Fruit fly (Drosophila melanogaster) whole organism, embryonic: ENCODE data around the gene CG10470.

Experiments used
- Adf1 ChIP-seq: fragments of 200-800 bp; sonication (Bioruptor generic); IDR thresholded peaks from 2 replicates; pipeline ENCODE4 v1.3.6; 2022; ENCODE audit warnings: missing biosample characterization, missing genetic modification characterization
- Antp ChIP-seq: fragments of 200-800 bp; sonication (Bioruptor generic); optimal IDR thresholded peaks from 3 replicates; lab custom pipeline; 2016; ENCODE audit warnings: missing biosample characterization, missing genetic modification characterization
- Atf-2 ChIP-seq: fragments of 200-800 bp; sonication (Bioruptor generic); optimal IDR thresholded peaks from 2 replicates; lab custom pipeline; 2016; ENCODE audit warnings: missing biosample characterization, missing genetic modification characterization
- Atf6 ChIP-seq: fragments of 200-800 bp; sonication (Bioruptor generic); IDR thresholded peaks from 2 replicates; pipeline ENCODE4 v1.3.6; 2022; ENCODE audit warnings: missing biosample characterization, missing genetic modification characterization
- B-H2 ChIP-seq: fragments of 200-800 bp; sonication (Bioruptor generic); optimal IDR thresholded peaks from 2 replicates; lab custom pipeline; 2018; ENCODE audit warnings: missing biosample characterization, mild to moderate bottlenecking, missing genetic modification characterization
- CG11695 ChIP-seq: fragments of 200-800 bp; sonication (Bioruptor generic); IDR thresholded peaks from 3 replicates; pipeline ENCODE4 v1.3.6; 2022; ENCODE audit warnings: missing biosample characterization, missing genetic modification characterization
- CG12391 ChIP-seq: fragments of 200-800 bp; sonication (Bioruptor generic); optimal IDR thresholded peaks from 3 replicates; lab custom pipeline; 2018; ENCODE audit warnings: missing biosample characterization, mild to moderate bottlenecking, missing genetic modification characterization, moderate library complexity
- CG12744 ChIP-seq: fragments of 200-800 bp; sonication (Bioruptor generic); optimal IDR thresholded peaks from 2 replicates; lab custom pipeline; 2016; ENCODE audit warnings: missing biosample characterization, missing genetic modification characterization
- CG12942 ChIP-seq: fragments of 200-800 bp; sonication (Bioruptor generic); optimal IDR thresholded peaks from 3 replicates; lab custom pipeline; 2016; ENCODE audit warnings: missing biosample characterization, missing genetic modification characterization
- CG14441 ChIP-seq: fragments of 200-800 bp; sonication (Bioruptor generic); IDR thresholded peaks from 2 replicates; pipeline ENCODE4 v1.3.6; 2022; ENCODE audit warnings: missing biosample characterization, missing genetic modification characterization
- CG14965 ChIP-seq: fragments of 200-800 bp; sonication (Bioruptor generic); optimal IDR thresholded peaks from 2 replicates; lab custom pipeline; 2016; ENCODE audit warnings: missing biosample characterization, missing genetic modification characterization, borderline replicate concordance
- CG15269 ChIP-seq: fragments of 200-800 bp; sonication (Bioruptor generic); optimal IDR thresholded peaks from 2 replicates; lab custom pipeline; 2018; ENCODE audit warnings: missing biosample characterization, mild to moderate bottlenecking, missing genetic modification characterization, moderate library complexity
- CG31388 ChIP-seq: fragments of 200-800 bp; sonication (Bioruptor generic); optimal IDR thresholded peaks from 2 replicates; lab custom pipeline; 2016; ENCODE audit warnings: missing biosample characterization, missing genetic modification characterization
- CG32532 ChIP-seq: fragments of 200-800 bp; sonication (Bioruptor generic); IDR thresholded peaks from 2 replicates; pipeline ENCODE4 v1.3.6; 2022; ENCODE audit warnings: missing biosample characterization, missing genetic modification characterization
- CG34422 ChIP-seq: fragments of 200-800 bp; sonication (Bioruptor generic); IDR thresholded peaks from 3 replicates; pipeline ENCODE4 v1.3.6; 2022; ENCODE audit warnings: missing biosample characterization, missing genetic modification characterization
- CG6791 ChIP-seq: fragments of 200-800 bp; sonication (Bioruptor generic); IDR thresholded peaks from 3 replicates; pipeline ENCODE4 v1.3.6; 2022; ENCODE audit warnings: missing biosample characterization, missing genetic modification characterization; ENCODE audit not compliant: partially characterized antibody
- CG8765 ChIP-seq: fragments of 200-800 bp; sonication (Bioruptor generic); IDR thresholded peaks from 2 replicates; pipeline ENCODE4 v1.3.6; 2022; ENCODE audit warnings: missing biosample characterization, missing genetic modification characterization
- CG8944 ChIP-seq: fragments of 200-800 bp; sonication (Bioruptor generic); optimal IDR thresholded peaks from 3 replicates; lab custom pipeline; 2016; ENCODE audit warnings: missing biosample characterization, missing genetic modification characterization
- CkIIα-i1 ChIP-seq: fragments of 200-800 bp; sonication (Bioruptor generic); IDR thresholded peaks from 2 replicates; pipeline ENCODE4 v1.3.6; 2022; ENCODE audit warnings: missing biosample characterization, missing genetic modification characterization
- Deaf1 ChIP-seq: fragments of 200-800 bp; optimal IDR thresholded peaks from 3 replicates; lab custom pipeline; 2019; ENCODE audit warnings: missing biosample characterization, mild to moderate bottlenecking, missing genetic modification characterization, moderate library complexity
- Dip2 ChIP-seq: fragments of 200-800 bp; sonication (Bioruptor generic); IDR thresholded peaks from 2 replicates; pipeline ENCODE4 v1.3.6; 2022; ENCODE audit warnings: missing biosample characterization, missing genetic modification characterization
- Dref ChIP-seq: fragments of 200-800 bp; sonication (Bioruptor generic); IDR thresholded peaks from 2 replicates; pipeline ENCODE4 v1.3.6; 2022; ENCODE audit warnings: missing biosample characterization, missing genetic modification characterization
- H15 ChIP-seq: fragments of 200-800 bp; sonication (Bioruptor generic); IDR thresholded peaks from 3 replicates; pipeline ENCODE4 v1.3.6; 2022; ENCODE audit warnings: missing biosample characterization, missing genetic modification characterization
- Hmx ChIP-seq: fragments of 200-800 bp; sonication (Bioruptor generic); optimal IDR thresholded peaks from 2 replicates; lab custom pipeline; 2016; ENCODE audit warnings: missing biosample characterization, missing genetic modification characterization
- Hr51 ChIP-seq, 2 experiments: fragments of 200-800 bp; sonication (Bioruptor generic); optimal IDR thresholded peaks; 2 replicates in 1 of 2; 3 replicates in 1 of 2; lab custom pipeline; 2016 to 2018; ENCODE audit warnings: missing biosample characterization in 2 of 2, missing genetic modification characterization in 2 of 2, mild to moderate bottlenecking in 1 of 2, moderate library complexity in 1 of 2
- Spps ChIP-seq: fragments of 200-800 bp; sonication (Bioruptor generic); optimal IDR thresholded peaks from 2 replicates; lab custom pipeline; 2018; ENCODE audit warnings: missing biosample characterization, mild to moderate bottlenecking, missing genetic modification characterization
- TFAM ChIP-seq: fragments of 200-800 bp; sonication (Bioruptor generic); optimal IDR thresholded peaks from 2 replicates; lab custom pipeline; 2017; ENCODE audit warnings: missing biosample characterization, missing genetic modification characterization, inconsistent platforms
- Taf1 ChIP-seq: fragments of 200-800 bp; sonication (Bioruptor generic); IDR thresholded peaks from 2 replicates; pipeline ENCODE4 v1.3.6; 2022; ENCODE audit warnings: missing biosample characterization, missing genetic modification characterization
- Vsx1 ChIP-seq: fragments of 200-800 bp; sonication (Bioruptor generic); optimal IDR thresholded peaks from 2 replicates; lab custom pipeline; 2017; ENCODE audit warnings: missing biosample characterization, mild to moderate bottlenecking, missing genetic modification characterization, missing genetic modification reagents
- Xbp1 ChIP-seq: fragments of 200-800 bp; sonication (Bioruptor generic); optimal IDR thresholded peaks from 3 replicates; lab custom pipeline; 2016; ENCODE audit warnings: missing biosample characterization, mild to moderate bottlenecking, missing genetic modification characterization
- ase ChIP-seq: fragments of 200-800 bp; sonication (Bioruptor generic); IDR thresholded peaks from 3 replicates; pipeline ENCODE4 v1.3.6; 2022; ENCODE audit warnings: missing biosample characterization, missing genetic modification characterization
- az2 ChIP-seq: fragments of 200-800 bp; sonication (Bioruptor generic); optimal IDR thresholded peaks from 3 replicates; lab custom pipeline; 2016; ENCODE audit warnings: missing biosample characterization, missing genetic modification characterization
- dm ChIP-seq: fragments of 200-800 bp; sonication (Bioruptor generic); optimal IDR thresholded peaks from 3 replicates; lab custom pipeline; 2016; ENCODE audit warnings: missing biosample characterization, missing genetic modification characterization
- dysf ChIP-seq: fragments of 200-800 bp; sonication (Bioruptor generic); IDR thresholded peaks from 3 replicates; pipeline ENCODE4 v1.3.6; 2022; ENCODE audit warnings: missing biosample characterization, missing genetic modification characterization
- fu2 ChIP-seq: fragments of 200-800 bp; sonication (Bioruptor generic); optimal IDR thresholded peaks from 2 replicates; lab custom pipeline; 2016; ENCODE audit warnings: missing biosample characterization, missing genetic modification characterization
- gsb-n ChIP-seq: fragments of 200-800 bp; sonication (Bioruptor generic); optimal IDR thresholded peaks from 3 replicates; lab custom pipeline; 2018; ENCODE audit warnings: missing biosample characterization, mild to moderate bottlenecking, missing genetic modification characterization
- gt ChIP-seq: fragments of 200-800 bp; sonication (Bioruptor generic); IDR thresholded peaks from 2 replicates; pipeline ENCODE4 v1.3.6; 2022; ENCODE audit warnings: missing biosample characterization, missing genetic modification characterization
- hb ChIP-seq: fragments of 200-800 bp; sonication (Bioruptor generic); IDR thresholded peaks from 3 replicates; pipeline ENCODE4 v1.3.6; 2022; ENCODE audit warnings: missing biosample characterization, missing genetic modification characterization; ENCODE audit not compliant: partially characterized antibody
- kah ChIP-seq: fragments of 200-800 bp; sonication (Bioruptor generic); optimal IDR thresholded peaks from 2 replicates; lab custom pipeline; 2018; ENCODE audit warnings: missing biosample characterization, mild to moderate bottlenecking, missing genetic modification characterization
- mam ChIP-seq: fragments of 200-800 bp; sonication (Bioruptor generic); optimal IDR thresholded peaks from 3 replicates; lab custom pipeline; 2016; ENCODE audit warnings: missing biosample characterization, missing genetic modification characterization
- mld ChIP-seq: fragments of 200-800 bp; sonication (Bioruptor generic); IDR thresholded peaks from 3 replicates; pipeline ENCODE4 v1.3.6; 2022; ENCODE audit warnings: missing biosample characterization, missing genetic modification characterization; ENCODE audit not compliant: partially characterized antibody
- pnt ChIP-seq: fragments of 200-800 bp; sonication (Bioruptor generic); optimal IDR thresholded peaks from 3 replicates; lab custom pipeline; 2016; ENCODE audit warnings: missing biosample characterization, missing genetic modification characterization
- rib ChIP-seq: fragments of 200-800 bp; sonication (Bioruptor generic); IDR thresholded peaks from 2 replicates; pipeline ENCODE4 v1.3.6; 2022; ENCODE audit warnings: missing biosample characterization, missing genetic modification characterization
- ro ChIP-seq: fragments of 200-800 bp; sonication (Bioruptor generic); IDR thresholded peaks from 2 replicates; pipeline ENCODE4 v1.3.6; 2022; ENCODE audit warnings: missing biosample characterization, missing genetic modification characterization
- sd ChIP-seq: fragments of 200-800 bp; sonication (Bioruptor generic); optimal IDR thresholded peaks from 3 replicates; lab custom pipeline; 2018; ENCODE audit warnings: missing biosample characterization, mild to moderate bottlenecking, missing genetic modification characterization, moderate library complexity
- slp2 ChIP-seq: fragments of 200-800 bp; sonication (Bioruptor generic); optimal IDR thresholded peaks from 2 replicates; lab custom pipeline; 2016; ENCODE audit warnings: missing biosample characterization, missing genetic modification characterization
- so ChIP-seq: fragments of 200-800 bp; sonication (Bioruptor generic); IDR thresholded peaks from 3 replicates; pipeline ENCODE4 v1.3.6; 2022; ENCODE audit warnings: missing biosample characterization, missing genetic modification characterization
- wdn ChIP-seq: fragments of 200-800 bp; sonication (Bioruptor generic); IDR thresholded peaks from 2 replicates; pipeline ENCODE4 v1.3.6; 2022; ENCODE audit warnings: missing biosample characterization, missing genetic modification characterization
- zf30C ChIP-seq: fragments of 200-800 bp; sonication (Bioruptor generic); optimal IDR thresholded peaks from 3 replicates; lab custom pipeline; 2018; ENCODE audit warnings: missing biosample characterization, mild to moderate bottlenecking, missing genetic modification characterization

The CG10470 gene

dm6 chr2L:19021278-19022220 lies 27.3 kb upstream of the CG10470 start (continued):
- TF ChIP-seq CG34422 (GFP tag; lab: Robert Waterston, UW) (0 out of 3 replicates have a peak, but pooled peaks have one; percentile 22), gsb-n (tag; lab: Kevin White, UChicago) (peak; percentile 65), CG14441 (no peak), Hr51 (GFP tag; optimal IDR thresholded peaks at IDR 0.05; lab: Kevin White, UChicago) (peak; percentile 12 to 89), dm (no peak), mam (peak; percentile 20), Hmx (GFP tag; lab: Kevin White, UChicago) (no peak), CG32532 (peak; percentile 52), CG8765 (no peak), so (GFP tag; lab: Robert Waterston, UW) (peak; percentile 78; the same call in 2 of the 3 replicates), TFAM (GFP tag; lab: Kevin White, UChicago) (no peak), Deaf1 (tag; lab: Kevin White, UChicago) (peak; percentile 63), CG8944 (no peak), CG12744 (no peak), ase (no peak), Atf-2 (GFP tag; lab: Kevin White, UChicago) (peak; percentile 1), Antp (GFP tag; lab: Kevin White, UChicago) (peak; percentile 42), B-H2 (peak; percentile 83), gt (GFP tag; lab: Robert Waterston, UW) (no peak), CG11695 (GFP tag; lab: Robert Waterston, UW) (peak; percentile 79), rib (GFP tag; lab: Robert Waterston, UW) (no peak; the same call in 1 of the 2 replicates), fu2 (GFP tag; lab: Kevin White, UChicago) (peak; percentile 4), CG15269 (tag; lab: Kevin White, UChicago) (peak; percentile 87), CG31388 (GFP tag; lab: Kevin White, UChicago) (no peak), slp2 (GFP tag; lab: Kevin White, UChicago) (peak; percentile 30), CkIIα-i1 (GFP tag; lab: Robert Waterston, UW) (no peak), Xbp1 (GFP tag; lab: Kevin White, UChicago) (peak; percentile 69), ro (peak; percentile 53; the same call in 1 of the 2 replicates), hb (GFP tag; lab: Robert Waterston, UW) (no peak), Adf1 (GFP tag; lab: Robert Waterston, UW) (peak; percentile 44; the same call in 1 of the 2 replicates), kah (peak; percentile 38), CG12391 (tag; lab: Kevin White, UChicago) (peak; percentile 86), sd (tag; lab: Kevin White, UChicago) (peak; percentile 53), Dref (GFP tag; lab: Robert Waterston, UW) (no peak), H15 (peak; percentile 17; the same call in 1 of the 3 replicates), pnt (peak; percentile 5), zf30C (no peak), Vsx1 (peak; percentile 62), Taf1 (GFP tag; lab: Robert Waterston, UW) (peak; percentile 27; the same call in 1 of the 2 replicates), CG14965 (GFP tag; lab: Kevin White, UChicago) (no peak), az2 (GFP tag; lab: Kevin White, UChicago) (peak; percentile 75), CG6791 (no peak), Dip2 (GFP tag; lab: Robert Waterston, UW) (no peak), Spps (tag; lab: Kevin White, UChicago) (peak; percentile 49), CG12942 (GFP tag; lab: Kevin White, UChicago) (peak; percentile 56), wdn (GFP tag; lab: Robert Waterston, UW) (peak; percentile 47; the same call in 1 of the 2 replicates), Atf6 (GFP tag; lab: Robert Waterston, UW) (peak; percentile 72), dysf (GFP tag; lab: Robert Waterston, UW) (peak; percentile 87), mld (GFP tag; lab: Robert Waterston, UW) (no peak)
